Fruit fly (Drosophila melanogaster): Measurements from ENCODE around the gene Ube4A.

Gene Ube4A

DNA sequence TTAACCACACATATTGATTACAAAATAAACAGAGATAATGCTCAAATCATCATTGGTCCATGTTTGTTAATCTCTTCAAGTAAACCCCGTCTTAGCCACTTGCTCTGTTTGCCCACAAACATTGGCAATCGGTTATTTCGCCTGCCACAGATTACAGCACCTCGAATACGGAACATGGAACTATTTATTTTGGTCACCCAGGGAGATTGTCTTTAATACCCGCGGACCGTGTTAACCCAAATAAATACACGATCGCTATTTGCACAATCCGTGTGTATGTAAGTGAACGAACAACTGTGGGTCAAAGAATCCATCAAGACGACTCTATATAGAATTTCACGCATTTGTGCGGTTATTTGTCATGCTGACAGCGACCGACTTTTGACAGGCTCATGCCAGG is 42.4 kb downstream of the Ube4A start (continued):
- peak; percentile 15; the same call in 1 of the 2 replicates for TF ChIP-seq ara (GFP tag; IDR thresholded peaks at IDR 0.05)
- no peak for TF ChIP-seq D19A (tag; optimal IDR thresholded peaks at IDR 0.05)
- no peak for TF ChIP-seq Awh (GFP tag; IDR thresholded peaks at IDR 0.05)
- TF ChIP-seq CG12236 (GFP tag; optimal IDR thresholded peaks at IDR 0.05), result peak; percentile 38
- TF ChIP-seq CG13894 (tag; optimal IDR thresholded peaks at IDR 0.05), result no peak
- TF ChIP-seq CG9609 (GFP tag; optimal IDR thresholded peaks at IDR 0.05), result no peak
- TF ChIP-seq BEAF-32 (GFP tag; optimal IDR thresholded peaks at IDR 0.05), result no peak
- TF ChIP-seq nau (GFP tag; optimal IDR thresholded peaks at IDR 0.05), result no peak
- no peak for TF ChIP-seq CG18011 (GFP tag; optimal IDR thresholded peaks at IDR 0.05)
- peak; percentile 80 for TF ChIP-seq CG7271 (tag; optimal IDR thresholded peaks at IDR 0.05)
- TF ChIP-seq Nf-YB (GFP tag; optimal IDR thresholded peaks at IDR 0.05), result peak; percentile 37
- no peak for TF ChIP-seq lmd (GFP tag; IDR thresholded peaks at IDR 0.05)
- TF ChIP-seq CG16815 (GFP tag; optimal IDR thresholded peaks at IDR 0.05), result no peak
- TF ChIP-seq lola (GFP tag; optimal IDR thresholded peaks at IDR 0.05), result peak in 1 of 3 experiments; percentile 70
- no peak for TF ChIP-seq croc (GFP tag; conservative IDR thresholded peaks at IDR 0.05)
- no peak for TF ChIP-seq Myb (GFP tag; optimal IDR thresholded peaks at IDR 0.05)
- TF ChIP-seq CG16813 (GFP tag; IDR thresholded peaks at IDR 0.05; ENCODE audit: partially characterized antibody), result no peak
- TF ChIP-seq CG1233 (GFP tag; optimal IDR thresholded peaks at IDR 0.05), result peak; percentile 60
- no peak for TF ChIP-seq az2 (GFP tag; optimal IDR thresholded peaks at IDR 0.05)
- TF ChIP-seq cad (GFP tag; optimal IDR thresholded peaks at IDR 0.05), result no peak
- TF ChIP-seq CG10147 (GFP tag; optimal IDR thresholded peaks at IDR 0.05), result no peak
- TF ChIP-seq CG9932 (GFP tag; IDR thresholded peaks at IDR 0.05), result no peak
- no peak for TF ChIP-seq fd3F (GFP tag; optimal IDR thresholded peaks at IDR 0.05)
- no peak for TF ChIP-seq Sin3A (optimal IDR thresholded peaks at IDR 0.05)
- peak; percentile 37 for TF ChIP-seq CG13775 (GFP tag; optimal IDR thresholded peaks at IDR 0.05)
- peak; percentile 36 for TF ChIP-seq CG10267 (tag; optimal IDR thresholded peaks at IDR 0.05)
- peak; percentile 37 for TF ChIP-seq Hmr (GFP tag; optimal IDR thresholded peaks at IDR 0.05)
- no peak for TF ChIP-seq CG3847 (GFP tag; IDR thresholded peaks at IDR 0.05)
- TF ChIP-seq ATbp (GFP tag; optimal IDR thresholded peaks at IDR 0.05), result peak; percentile 48
- no peak for TF ChIP-seq ewg (GFP tag; optimal IDR thresholded peaks at IDR 0.05)
- TF ChIP-seq CG34224 (GFP tag; IDR thresholded peaks at IDR 0.05; ENCODE audit: partially characterized antibody), result no peak
- no peak for TF ChIP-seq Doc2 (GFP tag; IDR thresholded peaks at IDR 0.05)
- no peak for TF ChIP-seq CG30403 (GFP tag; optimal IDR thresholded peaks at IDR 0.05)
- peak; percentile 55 for TF ChIP-seq CG1602 (GFP tag; optimal IDR thresholded peaks at IDR 0.05)
- TF ChIP-seq Bdp1 (GFP tag; optimal IDR thresholded peaks at IDR 0.05), result peak; percentile 55
- TF ChIP-seq CG17328 (GFP tag; IDR thresholded peaks at IDR 0.05), result 0 out of 2 replicates have a peak, but pooled peaks have one; percentile 27
- TF ChIP-seq H2.0 (GFP tag; IDR thresholded peaks at IDR 0.05), result no peak
- TF ChIP-seq dm (GFP tag; optimal IDR thresholded peaks at IDR 0.05), result no peak
- peak; percentile 11 for TF ChIP-seq CG7839 (tag; optimal IDR thresholded peaks at IDR 0.05)
- no peak for TF ChIP-seq CHES-1-like (GFP tag; optimal IDR thresholded peaks at IDR 0.05)
- no peak for TF ChIP-seq kay (GFP tag; optimal IDR thresholded peaks at IDR 0.05)
- TF ChIP-seq CG1647 (GFP tag; optimal IDR thresholded peaks at IDR 0.05), result no peak
- TF ChIP-seq CG10209 (GFP tag; optimal IDR thresholded peaks at IDR 0.05), result peak; percentile 64
- TF ChIP-seq Drgx (GFP tag; IDR thresholded peaks at IDR 0.05), result no peak
- no peak for TF ChIP-seq Antp (GFP tag; optimal IDR thresholded peaks at IDR 0.05)
- TF ChIP-seq CG2199 (GFP tag; IDR thresholded peaks at IDR 0.05), result no peak
- TF ChIP-seq dati (GFP tag; IDR thresholded peaks at IDR 0.05), result no peak
- TF ChIP-seq nerfin-2 (GFP tag; IDR thresholded peaks at IDR 0.05; ENCODE audit: partially characterized antibody), result no peak
- TF ChIP-seq H15 (GFP tag; IDR thresholded peaks at IDR 0.05), result no peak
- TF ChIP-seq CG7357 (GFP tag; IDR thresholded peaks at IDR 0.05), result no peak
- peak; percentile 80 for TF ChIP-seq CG2202 (tag; optimal IDR thresholded peaks at IDR 0.05)
- TF ChIP-seq maf-S (GFP tag; optimal IDR thresholded peaks at IDR 0.05), result no peak
